Worm (Caenorhabditis elegans) whole organism, L4 larva: Measurements from ENCODE around the gene F31E3.12.
A peak's percentile ranks its signal among the peaks of the same experiment; 100 is the strongest.

Source experiments
- F49E8.2 ChIP-seq: sonication (generic microtip); optimal IDR thresholded peaks from 2 replicates; lab custom pipeline; 2016; ENCODE audit warnings: missing compliant biosample characterization, mild to moderate bottlenecking, missing genetic modification characterization, borderline replicate concordance
- R02D3.7 ChIP-seq: fragments of 150-350 bp; sonication (generic microtip); optimal IDR thresholded peaks from 3 replicates; lab custom pipeline; 2014; ENCODE audit warnings: missing biosample characterization, missing genetic modification characterization
- T20F7.1 ChIP-seq: fragments of 200-800 bp; sonication (Bioruptor generic); optimal IDR thresholded peaks from 2 replicates; lab custom pipeline; 2018; ENCODE audit warnings: mild to moderate bottlenecking, missing genetic modification characterization, missing compliant biosample characterization
- T26A8.4 ChIP-seq: fragments of 200-800 bp; sonication (Bioruptor generic); IDR thresholded peaks from 2 replicates; pipeline ENCODE4 v1.3.6; 2022; ENCODE audit warnings: missing genetic modification characterization, missing compliant biosample characterization
- Y48G9A.11 ChIP-seq: fragments of 200-800 bp; sonication (Bioruptor generic); IDR thresholded peaks from 2 replicates; pipeline ENCODE4 v1.3.6; 2022; ENCODE audit warnings: missing genetic modification reagents, missing genetic modification characterization, missing compliant biosample characterization
- Y5F2A.4 ChIP-seq: fragments of 200-800 bp; sonication (Bioruptor generic); optimal IDR thresholded peaks from 2 replicates; lab custom pipeline; 2018; ENCODE audit warnings: mild to moderate bottlenecking, missing genetic modification characterization, missing compliant biosample characterization
- Y75B8A.6 ChIP-seq: fragments of 200-800 bp; sonication (Bioruptor generic); IDR thresholded peaks from 2 replicates; pipeline ENCODE4 v1.3.6; 2022; ENCODE audit warnings: missing genetic modification reagents, missing genetic modification characterization, missing compliant biosample characterization
- ZK337.2 ChIP-seq: fragments of 200-800 bp; sonication (Bioruptor generic); IDR thresholded peaks from 2 replicates; pipeline ENCODE4 v1.3.6; 2022; ENCODE audit warnings: missing genetic modification reagents, missing genetic modification characterization, missing compliant biosample characterization
- aha-1 ChIP-seq: fragments of 150-350 bp; peaks from one replicate; lab custom pipeline; 2014; ENCODE audit warnings: missing biosample characterization, missing genetic modification characterization
- arid-1 ChIP-seq: fragments of 200-800 bp; sonication (Bioruptor generic); conservative IDR thresholded peaks from 2 replicates; pipeline ENCODE4 v1.3.6; 2022; ENCODE audit warnings: missing genetic modification reagents, missing genetic modification characterization, missing compliant biosample characterization
- ctbp-1 ChIP-seq: fragments of 200-800 bp; sonication (Bioruptor generic); IDR thresholded peaks from 2 replicates; pipeline ENCODE4 v1.3.6; 2022; ENCODE audit warnings: missing genetic modification reagents, missing genetic modification characterization, missing compliant biosample characterization
- daf-16 ChIP-seq, 3 experiments: sonication (generic microtip); optimal IDR thresholded peaks; 2 replicates each; lab custom pipeline; 2016 to 2017; ENCODE audit warnings: missing genetic modification characterization in 3 of 3, missing genetic modification reagents in 3 of 3, mild to moderate bottlenecking in 2 of 3, missing compliant biosample characterization in 2 of 3, missing biosample characterization in 1 of 3, moderate library complexity in 1 of 3
- dmd-9 ChIP-seq: fragments of 200-800 bp; sonication (Bioruptor generic); IDR thresholded peaks from 2 replicates; pipeline ENCODE4 v1.3.6; 2022; ENCODE audit warnings: missing genetic modification reagents, missing genetic modification characterization, missing compliant biosample characterization
- egl-27 ChIP-seq: sonication (generic microtip); optimal IDR thresholded peaks from 3 replicates; lab custom pipeline; 2017; ENCODE audit warnings: missing biosample characterization, missing genetic modification reagents, missing genetic modification characterization
- fkh-10 ChIP-seq: fragments of 150-350 bp; optimal IDR thresholded peaks from 2 replicates; lab custom pipeline; 2014; ENCODE audit warnings: missing biosample characterization, missing genetic modification reagents, missing genetic modification characterization
- gei-8 ChIP-seq: fragments of 200-800 bp; sonication (Bioruptor generic); optimal IDR thresholded peaks from 2 replicates; lab custom pipeline; 2018; ENCODE audit warnings: mild to moderate bottlenecking, missing genetic modification characterization, missing compliant biosample characterization
- hlh-11 ChIP-seq: fragments of 200-800 bp; sonication (Bioruptor generic); optimal IDR thresholded peaks from 2 replicates; lab custom pipeline; 2018; ENCODE audit warnings: mild to moderate bottlenecking, missing genetic modification characterization, missing compliant biosample characterization
- hmg-1.1 ChIP-seq: fragments of 200-800 bp; sonication (Bioruptor generic); IDR thresholded peaks from 2 replicates; pipeline ENCODE4 v1.3.6; 2022; ENCODE audit warnings: missing genetic modification reagents, missing genetic modification characterization, missing compliant biosample characterization
- lim-7 ChIP-seq: fragments of 200-800 bp; sonication (Bioruptor generic); IDR thresholded peaks from 2 replicates; pipeline ENCODE4 v1.3.6; 2022; ENCODE audit warnings: missing genetic modification characterization, missing compliant biosample characterization
- lin-13 ChIP-seq: fragments of 150-350 bp; optimal IDR thresholded peaks from 2 replicates; lab custom pipeline; 2014; ENCODE audit warnings: missing biosample characterization, missing genetic modification reagents, missing genetic modification characterization
- lin-38 ChIP-seq: fragments of 200-800 bp; sonication (Bioruptor generic); IDR thresholded peaks from 2 replicates; pipeline ENCODE4 v1.3.6; 2022; ENCODE audit warnings: missing genetic modification reagents, missing genetic modification characterization, missing compliant biosample characterization
- lin-39 ChIP-seq: fragments of 150-350 bp; optimal IDR thresholded peaks from 2 replicates; lab custom pipeline; 2014; ENCODE audit warnings: missing biosample characterization, missing genetic modification reagents, missing genetic modification characterization
- lsy-2 ChIP-seq, 2 experiments: fragments of 150-350 bp in 1 of 2; sonication (generic microtip) in 1 of 2; optimal IDR thresholded peaks; 2 replicates each; lab custom pipeline; 2014 to 2017; ENCODE audit warnings: missing biosample characterization in 2 of 2, missing genetic modification characterization in 2 of 2
- mes-2 ChIP-seq: sonication (generic microtip); optimal IDR thresholded peaks from 2 replicates; lab custom pipeline; 2016; ENCODE audit warnings: missing genotype, mild to moderate bottlenecking, missing genetic modification characterization, missing compliant biosample characterization; ENCODE audit not compliant: poor library complexity, severe bottlenecking
- mxl-2 ChIP-seq: fragments of 200-800 bp; sonication (Bioruptor generic); conservative IDR thresholded peaks from 2 replicates; pipeline ENCODE4 v1.3.6; 2022; ENCODE audit warnings: missing genetic modification reagents, missing genetic modification characterization, missing compliant biosample characterization
- nhr-10 ChIP-seq: fragments of 150-350 bp; optimal IDR thresholded peaks from 2 replicates; lab custom pipeline; 2014; ENCODE audit warnings: missing biosample characterization, missing genetic modification characterization
- nhr-25 ChIP-seq: sonication (generic microtip); optimal IDR thresholded peaks from 2 replicates; lab custom pipeline; 2017; ENCODE audit warnings: missing genetic modification characterization, mild to moderate bottlenecking, missing compliant biosample characterization, antibody characterized with exemption, moderate library complexity, borderline replicate concordance; ENCODE audit not compliant: insufficient read depth
- nhr-41 ChIP-seq: fragments of 200-800 bp; sonication (Bioruptor generic); IDR thresholded peaks from 2 replicates; pipeline ENCODE4 v1.3.6; 2022; ENCODE audit warnings: missing genetic modification reagents, missing genetic modification characterization, missing compliant biosample characterization
- nhr-48 ChIP-seq: sonication (generic microtip); optimal IDR thresholded peaks from 2 replicates; lab custom pipeline; 2016; ENCODE audit warnings: mild to moderate bottlenecking, missing genetic modification characterization, missing compliant biosample characterization
- nhr-6 ChIP-seq: fragments of 150-350 bp; optimal IDR thresholded peaks from 2 replicates; lab custom pipeline; 2014; ENCODE audit warnings: missing biosample characterization, missing genetic modification characterization
- pha-4 ChIP-seq, 2 experiments: fragments of 150-350 bp in 1 of 2; fragments of 200-800 bp in 1 of 2; sonication (Bioruptor generic) in 1 of 2; IDR thresholded peaks in 1 of 2; optimal IDR thresholded peaks in 1 of 2; 2 replicates each; pipeline versions ENCODE4 v1.3.6 to Lab custom; 2014 to 2022; ENCODE audit warnings: missing genetic modification characterization in 2 of 2, missing genetic modification reagents in 2 of 2, missing biosample characterization in 1 of 2, missing compliant biosample characterization in 1 of 2
- php-3 ChIP-seq: fragments of 200-800 bp; sonication (Bioruptor generic); IDR thresholded peaks from 2 replicates; pipeline ENCODE4 v1.3.6; 2022; ENCODE audit warnings: missing genetic modification reagents, missing genetic modification characterization, missing compliant biosample characterization
- pqm-1 ChIP-seq: sonication (generic microtip); optimal IDR thresholded peaks from 2 replicates; lab custom pipeline; 2017; ENCODE audit warnings: missing biosample characterization, missing genetic modification characterization
- rbr-2 ChIP-seq: sonication (generic microtip); optimal IDR thresholded peaks from 2 replicates; lab custom pipeline; 2016; ENCODE audit warnings: missing genotype, missing genetic modification characterization, missing compliant biosample characterization
- saeg-2 ChIP-seq: fragments of 200-800 bp; sonication (Bioruptor generic); IDR thresholded peaks from 2 replicates; pipeline ENCODE4 v1.3.6; 2022; ENCODE audit warnings: missing genetic modification reagents, missing genetic modification characterization, missing compliant biosample characterization
- sdz-12 ChIP-seq: fragments of 200-800 bp; sonication (Bioruptor generic); optimal IDR thresholded peaks from 2 replicates; lab custom pipeline; 2018; ENCODE audit warnings: mild to moderate bottlenecking, missing genetic modification characterization, missing compliant biosample characterization
- snpc-1.2 ChIP-seq: fragments of 200-800 bp; sonication (Bioruptor generic); IDR thresholded peaks from 2 replicates; pipeline ENCODE4 v1.3.6; 2022; ENCODE audit warnings: missing genetic modification reagents, missing genetic modification characterization, missing compliant biosample characterization
- spr-3 ChIP-seq: fragments of 200-800 bp; sonication (Bioruptor generic); optimal IDR thresholded peaks from 2 replicates; lab custom pipeline; 2018; ENCODE audit warnings: mild to moderate bottlenecking, missing genetic modification characterization, missing compliant biosample characterization
- tra-1 ChIP-seq: fragments of 200-800 bp; sonication (Bioruptor generic); IDR thresholded peaks from 2 replicates; pipeline ENCODE4 v1.3.6; 2022; ENCODE audit warnings: missing genetic modification reagents, missing genetic modification characterization, missing compliant biosample characterization
- unc-130 ChIP-seq: sonication (generic microtip); optimal IDR thresholded peaks from 2 replicates; lab custom pipeline; 2016; ENCODE audit warnings: missing genetic modification reagents, missing genetic modification characterization, missing compliant biosample characterization
- unc-62 ChIP-seq, 3 experiments: fragments of 150-350 bp in 1 of 3; sonication (generic microtip); optimal IDR thresholded peaks in 2 of 3; peaks in 1 of 3; 1 replicate in 1 of 3; 2 replicates in 2 of 3; lab custom pipeline; 2014 to 2017; ENCODE audit warnings: missing biosample characterization in 3 of 3, missing genetic modification characterization in 3 of 3, missing genetic modification reagents in 3 of 3, missing genotype in 1 of 3
- zfp-3 ChIP-seq: fragments of 200-800 bp; sonication (Bioruptor generic); conservative IDR thresholded peaks from 2 replicates; pipeline ENCODE4 v1.3.6; 2022; ENCODE audit warnings: missing genetic modification reagents, missing genetic modification characterization, missing compliant biosample characterization

Gene F31E3.12

DNA sequence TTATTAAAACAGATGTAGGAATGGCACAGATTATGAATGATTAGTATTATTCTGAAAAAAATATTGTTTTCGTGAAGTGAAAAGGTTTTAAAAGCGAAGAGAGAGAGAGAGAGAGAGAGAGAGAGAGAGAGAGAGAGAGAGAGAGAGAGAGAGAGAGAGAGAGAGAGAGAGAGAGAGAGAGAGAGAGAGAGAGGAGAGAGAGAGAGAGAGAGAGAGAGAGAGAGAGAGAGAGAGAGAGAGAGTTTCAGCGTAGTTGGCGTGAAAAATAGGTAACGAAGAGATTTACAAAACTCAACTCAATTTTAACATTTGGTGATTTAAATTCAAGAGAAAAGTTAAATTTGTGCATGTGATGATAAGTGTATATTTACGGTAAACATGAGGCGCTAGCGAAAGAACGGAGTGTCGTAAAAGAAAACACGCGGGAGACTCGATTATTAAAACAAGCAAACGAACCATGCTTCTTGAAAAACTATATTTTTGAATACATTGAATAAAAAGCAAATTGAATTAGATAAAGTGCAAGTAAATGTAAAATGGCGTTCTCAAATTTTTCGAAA lies 1.0 kb upstream of the F31E3.12 start, which contains the start of gene panl-2 (continued):
- TF ChIP-seq php-3 (GFP tag; lab: Robert Waterston, UW) (no peak), daf-16 (GFP tag; optimal IDR thresholded peaks at IDR 0.05; lab: Kevin White, UChicago) (no peak), daf-16 (tag; optimal IDR thresholded peaks at IDR 0.05; lab: Kevin White, UChicago) (peak; percentile 57), nhr-25 (tag; lab: Kevin White, UChicago) (no peak), nhr-41 (GFP tag; lab: Robert Waterston, UW) (no peak), pqm-1 (tag; lab: Kevin White, UChicago) (no peak), lin-39 (tag; lab: Kevin White, UChicago) (no peak), sdz-12 (GFP tag; lab: Kevin White, UChicago) (no peak), egl-27 (no peak), hmg-1.1 (0 out of 2 replicates have a peak, but pooled peaks have one; percentile 9), Y48G9A.11 (GFP tag; lab: Robert Waterston, UW) (peak; percentile 85), mxl-2 (GFP tag; lab: Robert Waterston, UW) (no peak), mes-2 (tag; lab: Kevin White, UChicago) (peak; percentile 67), hlh-11 (tag; lab: Kevin White, UChicago) (no peak), rbr-2 (tag; lab: Kevin White, UChicago) (no peak), gei-8 (GFP tag; lab: Kevin White, UChicago) (no peak)

DNA sequence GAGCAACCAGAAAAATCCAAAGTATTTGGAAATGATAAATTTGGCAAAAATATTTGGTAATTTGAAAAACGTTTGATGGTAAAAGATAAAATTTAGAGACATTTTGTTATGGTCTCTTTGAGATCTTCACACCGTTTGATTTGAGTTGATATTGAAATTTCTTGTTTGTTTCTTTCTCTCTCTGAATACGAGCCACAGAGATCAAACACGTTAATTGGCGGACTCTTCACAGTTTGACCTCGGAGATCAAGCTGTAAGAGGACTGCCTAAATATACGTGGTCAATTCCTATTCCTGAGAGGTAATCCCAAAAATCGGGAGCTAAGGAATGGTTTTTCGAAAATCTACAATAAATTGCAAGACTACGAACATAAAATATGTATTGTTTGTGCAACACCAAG lies 535 bp upstream of the F31E3.12 start:
- no peak for TF ChIP-seq gei-8 (GFP tag; lab: Kevin White, UChicago)
- no peak for TF ChIP-seq lin-39 (tag; lab: Kevin White, UChicago)
- TF ChIP-seq R02D3.7 (tag; lab: Kevin White, UChicago), result no peak
- TF ChIP-seq fkh-10, result no peak
- no peak for TF ChIP-seq saeg-2 (GFP tag; lab: Robert Waterston, UW)
- no peak for TF ChIP-seq dmd-9 (GFP tag; lab: Robert Waterston, UW)

DNA sequence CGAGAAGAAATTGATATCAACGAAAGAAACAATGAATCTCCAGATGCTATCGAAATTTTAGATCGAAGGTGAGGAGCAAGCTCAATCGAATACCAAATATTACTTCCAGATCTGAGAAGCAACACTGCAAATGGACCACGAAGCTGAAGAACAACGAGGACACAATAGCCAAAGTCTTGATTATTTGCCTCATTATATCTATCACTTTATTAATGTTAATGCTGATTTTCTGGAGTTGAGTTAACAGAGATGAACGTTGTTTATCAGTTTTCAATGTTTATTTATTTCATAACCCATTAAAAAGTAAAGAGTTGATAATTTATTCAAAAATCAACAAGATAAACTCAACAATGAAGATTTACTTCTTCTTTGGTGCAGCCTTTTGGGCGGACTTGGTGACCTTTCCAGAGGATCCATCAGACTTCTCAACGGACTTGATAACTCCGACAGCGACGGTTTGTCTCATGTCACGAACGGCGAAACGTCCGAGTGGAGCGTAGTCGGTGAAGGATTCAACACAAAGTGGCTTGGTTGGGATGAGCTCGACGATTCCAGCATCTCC lies 672 bp downstream of the F31E3.12 start:
- TF ChIP-seq nhr-48 (tag; lab: Kevin White, UChicago), result peak; percentile 18
- no peak for TF ChIP-seq daf-16 (GFP tag; optimal IDR thresholded peaks at IDR 0.05; lab: Kevin White, UChicago)
- TF ChIP-seq daf-16 (tag; optimal IDR thresholded peaks at IDR 0.05; lab: Kevin White, UChicago), result peak; percentile 14
- TF ChIP-seq zfp-3 (GFP tag; lab: Robert Waterston, UW), result peak; percentile 34; the same call in 1 of the 2 replicates
- TF ChIP-seq nhr-6 (tag; lab: Kevin White, UChicago), result no peak
- peak; percentile 76 for TF ChIP-seq snpc-1.2 (GFP tag; lab: Robert Waterston, UW)
- TF ChIP-seq lin-13 (GFP tag; lab: Kevin White, UChicago), result peak; percentile 17
- TF ChIP-seq lin-38, result peak; percentile 70
- peak; percentile 76 for TF ChIP-seq unc-130
- no peak for TF ChIP-seq unc-62 (GFP tag; optimal IDR thresholded peaks at IDR 0.05 in 1 of 2; lab: Kevin White, UChicago)
- no peak for TF ChIP-seq unc-62 (tag; optimal IDR thresholded peaks at IDR 0.05; lab: Kevin White, UChicago)
- TF ChIP-seq T20F7.1 (GFP tag; lab: Kevin White, UChicago), result peak; percentile 32
- 0 out of 2 replicates have a peak, but pooled peaks have one; percentile 24 for TF ChIP-seq Y75B8A.6 (GFP tag; lab: Robert Waterston, UW)
- TF ChIP-seq R02D3.7 (tag; lab: Kevin White, UChicago), result peak; percentile 25
- peak; percentile 84 for TF ChIP-seq Y48G9A.11 (GFP tag; lab: Robert Waterston, UW)
- TF ChIP-seq tra-1 (GFP tag; lab: Robert Waterston, UW), result peak; percentile 28; the same call in 1 of the 2 replicates
- no peak for TF ChIP-seq ctbp-1
- TF ChIP-seq spr-3, result no peak
- TF ChIP-seq lim-7 (GFP tag; lab: Robert Waterston, UW), result peak; percentile 6; the same call in 1 of the 2 replicates
- TF ChIP-seq lsy-2 (tag; optimal IDR thresholded peaks at IDR 0.05; lab: Kevin White, UChicago), result peak in 1 of 2 experiments; percentile 52
- TF ChIP-seq arid-1 (GFP tag; lab: Robert Waterston, UW), result peak; percentile 76
- TF ChIP-seq ZK337.2 (GFP tag; lab: Robert Waterston, UW), result no peak
- TF ChIP-seq nhr-10 (tag; lab: Kevin White, UChicago), result no peak
- peak; percentile 44 for TF ChIP-seq Y5F2A.4 (GFP tag; lab: Kevin White, UChicago)
- peak; percentile 52; the same call in 1 of the 2 replicates for TF ChIP-seq T26A8.4 (GFP tag; lab: Robert Waterston, UW)
- peak; percentile 20 for TF ChIP-seq aha-1
- TF ChIP-seq fkh-10, result no peak
- TF ChIP-seq mes-2 (tag; lab: Kevin White, UChicago), result peak; percentile 37
- peak; percentile 90 for TF ChIP-seq F49E8.2
- peak; percentile 59; the same call in 1 of the 2 replicates for TF ChIP-seq pha-4 (GFP tag; IDR thresholded peaks at IDR 0.05; lab: Robert Waterston, UW)
- no peak for TF ChIP-seq pha-4 (tag; optimal IDR thresholded peaks at IDR 0.05; lab: Kevin White, UChicago)
